Fruit fly (Drosophila melanogaster) whole organism, adult: ENCODE results near the gene TTLL4A.

Experiments
- CG11617 ChIP-seq: fragments of 200-800 bp; sonication (Bioruptor generic); optimal IDR thresholded peaks from 2 replicates; lab custom pipeline; 2017; ENCODE audit warnings: mild to moderate bottlenecking, missing biosample characterization, missing genetic modification reagents, missing genetic modification characterization
- CG12768 ChIP-seq: fragments of 200-800 bp; sonication (Bioruptor generic); optimal IDR thresholded peaks from 2 replicates; lab custom pipeline; 2017; ENCODE audit warnings: missing biosample characterization, missing genetic modification characterization, mild to moderate bottlenecking, moderate library complexity, missing genetic modification reagents
- CG14711 ChIP-seq: fragments of 200-800 bp; sonication (Bioruptor generic); optimal IDR thresholded peaks from 2 replicates; lab custom pipeline; 2018; ENCODE audit warnings: missing biosample characterization, mild to moderate bottlenecking, missing genetic modification characterization, moderate library complexity
- CG1620 ChIP-seq: fragments of 200-800 bp; sonication (Bioruptor generic); optimal IDR thresholded peaks from 2 replicates; lab custom pipeline; 2016; ENCODE audit warnings: missing biosample characterization, missing genetic modification characterization
- CG33017 ChIP-seq: fragments of 200-800 bp; sonication (Bioruptor generic); optimal IDR thresholded peaks from 2 replicates; lab custom pipeline; 2018; ENCODE audit warnings: missing biosample characterization, mild to moderate bottlenecking, missing genetic modification characterization, moderate library complexity
- CG5204 ChIP-seq: fragments of 200-800 bp; sonication (Bioruptor generic); optimal IDR thresholded peaks from 2 replicates; lab custom pipeline; 2016; ENCODE audit warnings: missing biosample characterization, missing genetic modification characterization
- CG7045 ChIP-seq: fragments of 200-800 bp; sonication (Bioruptor generic); optimal IDR thresholded peaks from 2 replicates; lab custom pipeline; 2017; ENCODE audit warnings: missing biosample characterization, mild to moderate bottlenecking, missing genetic modification characterization
- CG7101 ChIP-seq: fragments of 200-800 bp; sonication (Bioruptor generic); optimal IDR thresholded peaks from 2 replicates; lab custom pipeline; 2018; ENCODE audit warnings: missing biosample characterization, mild to moderate bottlenecking, missing genetic modification characterization, moderate library complexity
- Clk ChIP-seq: fragments of 200-800 bp; sonication (Bioruptor generic); optimal IDR thresholded peaks from 2 replicates; lab custom pipeline; 2017; ENCODE audit warnings: missing biosample characterization, missing genetic modification characterization
- Crg-1 ChIP-seq: fragments of 200-800 bp; sonication (Bioruptor generic); optimal IDR thresholded peaks from 2 replicates; lab custom pipeline; 2016; ENCODE audit warnings: missing biosample characterization, missing genetic modification characterization
- Hr96 ChIP-seq: fragments of 200-800 bp; sonication (Bioruptor generic); optimal IDR thresholded peaks from 2 replicates; lab custom pipeline; 2016; ENCODE audit warnings: missing biosample characterization, missing genetic modification characterization
- Mnt ChIP-seq: fragments of 200-800 bp; sonication (Bioruptor generic); optimal IDR thresholded peaks from 2 replicates; lab custom pipeline; 2016; ENCODE audit warnings: missing biosample characterization, mild to moderate bottlenecking, missing genetic modification characterization
- bab1 ChIP-seq: fragments of 200-800 bp; sonication (Bioruptor generic); optimal IDR thresholded peaks from 3 replicates; lab custom pipeline; 2019; ENCODE audit warnings: missing biosample characterization, mild to moderate bottlenecking, missing genetic modification characterization, moderate library complexity
- cic ChIP-seq: fragments of 200-800 bp; sonication (Bioruptor generic); optimal IDR thresholded peaks from 2 replicates; lab custom pipeline; 2017; ENCODE audit warnings: missing biosample characterization, mild to moderate bottlenecking, missing genetic modification characterization, moderate library complexity
- cnc ChIP-seq, 2 experiments: fragments of >200 bp; optimal IDR thresholded peaks; 2 replicates each; lab custom pipeline; 2017
- kay ChIP-seq: fragments of 200-800 bp; sonication (Bioruptor generic); peaks from one replicate; lab custom pipeline; 2016; ENCODE audit warnings: missing biosample characterization, missing genetic modification characterization, borderline replicate concordance
- ovo ChIP-seq: fragments of 200-800 bp; sonication (Bioruptor generic); optimal IDR thresholded peaks from 2 replicates; lab custom pipeline; 2016; ENCODE audit warnings: missing biosample characterization, missing genetic modification characterization
- pad ChIP-seq: fragments of 200-800 bp; sonication (Bioruptor generic); optimal IDR thresholded peaks from 3 replicates; lab custom pipeline; 2017; ENCODE audit warnings: missing biosample characterization, missing genetic modification characterization, mild to moderate bottlenecking, moderate library complexity, missing genetic modification reagents
- tj ChIP-seq: fragments of 200-800 bp; sonication (Bioruptor generic); optimal IDR thresholded peaks from 3 replicates; lab custom pipeline; 2017; ENCODE audit warnings: missing biosample characterization, mild to moderate bottlenecking, missing genetic modification characterization, moderate library complexity
- toe ChIP-seq: fragments of 200-800 bp; sonication (Bioruptor generic); optimal IDR thresholded peaks from 2 replicates; lab custom pipeline; 2016; ENCODE audit warnings: missing biosample characterization, missing genetic modification characterization

Gene TTLL4A

DNA sequence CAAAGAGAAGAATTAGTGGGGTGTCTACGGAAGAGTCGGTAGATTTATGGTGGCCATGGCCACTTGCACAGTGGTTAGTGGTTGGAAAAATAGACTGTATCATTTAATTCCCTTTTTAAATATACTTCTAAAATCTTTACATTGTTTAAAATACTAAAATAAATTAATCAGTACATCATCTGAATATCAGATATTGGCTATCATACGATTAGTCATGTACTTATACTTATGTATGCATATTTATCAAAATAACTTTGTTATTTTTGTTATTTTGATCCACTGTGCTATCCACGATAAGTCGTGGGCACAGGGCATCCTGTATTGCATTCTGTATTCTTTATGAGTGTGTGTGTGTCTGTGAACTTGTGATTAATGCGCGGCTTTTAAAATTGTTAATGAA is 25.5 kb downstream of the TTLL4A start:
- TF ChIP-seq CG14711 (tag; lab: Kevin White, UChicago) (no peak), tj (no peak), CG5204 (GFP tag; lab: Kevin White, UChicago) (no peak), pad (GFP tag; lab: Kevin White, UChicago) (no peak), cnc (optimal IDR thresholded peaks at IDR 0.05; lab: Kevin White, UChicago) (no peak), toe (no peak), CG1620 (no peak), Clk (GFP tag; lab: Kevin White, UChicago) (no peak), CG12768 (GFP tag; lab: Kevin White, UChicago) (no peak), cic (GFP tag; lab: Kevin White, UChicago) (no peak), Mnt (no peak), Crg-1 (GFP tag; lab: Kevin White, UChicago) (no peak), bab1 (GFP tag; lab: Kevin White, UChicago) (no peak), CG33017 (tag; lab: Kevin White, UChicago) (no peak), CG7101 (tag; lab: Kevin White, UChicago) (no peak), CG11617 (GFP tag; lab: Kevin White, UChicago) (no peak), CG7045 (GFP tag; lab: Kevin White, UChicago) (no peak), kay (GFP tag; lab: Kevin White, UChicago) (no peak), Hr96 (no peak), ovo (GFP tag; lab: Kevin White, UChicago) (no peak)

DNA sequence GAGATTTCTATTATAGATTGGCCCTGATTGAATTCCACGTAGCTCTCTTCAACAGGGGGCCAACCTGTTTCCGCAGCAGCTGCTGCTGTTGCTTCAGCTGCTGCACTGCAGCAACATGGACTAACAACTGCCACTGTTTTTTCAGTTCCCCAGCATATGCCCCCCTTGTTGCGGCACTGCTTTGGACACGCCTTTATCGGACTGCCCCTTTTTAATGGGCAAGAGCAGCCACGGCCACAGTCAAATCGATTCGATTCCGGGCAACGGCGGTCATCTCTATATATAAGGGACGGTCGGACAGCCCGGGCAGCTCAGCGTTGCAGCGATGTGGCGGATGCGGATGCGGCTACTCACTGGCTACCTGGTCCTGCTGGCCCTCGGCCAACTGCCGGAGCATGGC is 26.1 kb downstream of the TTLL4A start, which contains the start of gene Acp32CD:
Gene Acp32CD, plus strand, starts transcription at position 301 of the 400 bp plus-strand sequence.
- TF ChIP-seq CG11617 (GFP tag; lab: Kevin White, UChicago) = no peak
- TF ChIP-seq pad (GFP tag; lab: Kevin White, UChicago) = no peak
- TF ChIP-seq CG33017 (tag; lab: Kevin White, UChicago) = no peak
- no peak for TF ChIP-seq cic (GFP tag; lab: Kevin White, UChicago)
- TF ChIP-seq Crg-1 (GFP tag; lab: Kevin White, UChicago) = no peak
- TF ChIP-seq toe = no peak
- no peak for TF ChIP-seq CG7101 (tag; lab: Kevin White, UChicago)
- no peak for TF ChIP-seq Clk (GFP tag; lab: Kevin White, UChicago)
- TF ChIP-seq tj = no peak
- TF ChIP-seq CG12768 (GFP tag; lab: Kevin White, UChicago) = no peak
- TF ChIP-seq Mnt = no peak
- TF ChIP-seq CG5204 (GFP tag; lab: Kevin White, UChicago) = no peak
- no peak for TF ChIP-seq ovo (GFP tag; lab: Kevin White, UChicago)
- TF ChIP-seq kay (GFP tag; lab: Kevin White, UChicago) = no peak

dm6 chr2L:11016695-11017094 is 27.5 kb downstream of the TTLL4A start, which contains the start of gene CG14913:
CG14913 (plus strand) TSS chr2L:11016995.
- TF ChIP-seq CG7101 (tag; lab: Kevin White, UChicago) = no peak
- TF ChIP-seq Hr96 = no peak
- TF ChIP-seq CG5204 (GFP tag; lab: Kevin White, UChicago) = no peak
- TF ChIP-seq kay (GFP tag; lab: Kevin White, UChicago) = no peak
- no peak for TF ChIP-seq bab1 (GFP tag; lab: Kevin White, UChicago)
- no peak for TF ChIP-seq Clk (GFP tag; lab: Kevin White, UChicago)
- no peak for TF ChIP-seq CG11617 (GFP tag; lab: Kevin White, UChicago)
- no peak for TF ChIP-seq cic (GFP tag; lab: Kevin White, UChicago)
- no peak for TF ChIP-seq CG14711 (tag; lab: Kevin White, UChicago)
- no peak for TF ChIP-seq toe
- TF ChIP-seq tj = no peak
- no peak for TF ChIP-seq Crg-1 (GFP tag; lab: Kevin White, UChicago)
- TF ChIP-seq ovo (GFP tag; lab: Kevin White, UChicago) = no peak
- no peak for TF ChIP-seq cnc (optimal IDR thresholded peaks at IDR 0.05; lab: Kevin White, UChicago)
- no peak for TF ChIP-seq Mnt
- TF ChIP-seq CG12768 (GFP tag; lab: Kevin White, UChicago) = no peak
- TF ChIP-seq CG7045 (GFP tag; lab: Kevin White, UChicago) = no peak
- TF ChIP-seq pad (GFP tag; lab: Kevin White, UChicago) = no peak
- no peak for TF ChIP-seq CG1620

dm6 chr2L:11021606-11022005 is 32.4 kb downstream of the TTLL4A start:
- TF ChIP-seq kay (GFP tag; lab: Kevin White, UChicago) = no peak
- TF ChIP-seq CG7045 (GFP tag; lab: Kevin White, UChicago) = no peak
- TF ChIP-seq Mnt = no peak
- no peak for TF ChIP-seq CG14711 (tag; lab: Kevin White, UChicago)
- no peak for TF ChIP-seq Hr96
- no peak for TF ChIP-seq CG5204 (GFP tag; lab: Kevin White, UChicago)
- TF ChIP-seq CG7101 (tag; lab: Kevin White, UChicago) = no peak
- no peak for TF ChIP-seq CG1620
- no peak for TF ChIP-seq ovo (GFP tag; lab: Kevin White, UChicago)
- TF ChIP-seq CG12768 (GFP tag; lab: Kevin White, UChicago) = no peak
- no peak for TF ChIP-seq toe
- no peak for TF ChIP-seq Crg-1 (GFP tag; lab: Kevin White, UChicago)
- no peak for TF ChIP-seq cnc (optimal IDR thresholded peaks at IDR 0.05; lab: Kevin White, UChicago)

DNA sequence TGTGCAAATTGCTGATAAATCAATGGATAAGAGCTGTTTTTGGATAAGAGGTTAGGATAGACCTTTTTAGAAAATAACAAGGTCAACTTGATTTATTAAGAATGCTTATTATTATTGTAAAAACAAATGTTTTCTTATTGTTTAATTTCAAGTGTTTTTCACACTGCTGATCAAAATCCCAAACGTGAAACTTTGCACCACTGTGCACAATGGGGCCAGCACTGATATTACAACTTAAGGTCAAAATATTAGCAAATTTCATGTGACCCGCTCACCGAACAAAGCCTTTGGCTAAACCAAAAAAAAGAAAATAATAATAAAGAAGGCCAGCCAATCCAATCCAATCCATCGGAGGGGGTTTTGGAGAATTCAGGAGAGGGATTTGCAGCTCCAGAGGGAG is 33.6 kb downstream of the TTLL4A start:
- TF ChIP-seq CG7045 (GFP tag; lab: Kevin White, UChicago) (no peak), CG5204 (GFP tag; lab: Kevin White, UChicago) (no peak), pad (GFP tag; lab: Kevin White, UChicago) (no peak), CG14711 (tag; lab: Kevin White, UChicago) (no peak), CG33017 (tag; lab: Kevin White, UChicago) (no peak), ovo (GFP tag; lab: Kevin White, UChicago) (no peak), bab1 (GFP tag; lab: Kevin White, UChicago) (no peak), tj (no peak), Crg-1 (GFP tag; lab: Kevin White, UChicago) (no peak), Clk (GFP tag; lab: Kevin White, UChicago) (no peak), cnc (optimal IDR thresholded peaks at IDR 0.05; lab: Kevin White, UChicago) (no peak), CG12768 (GFP tag; lab: Kevin White, UChicago) (no peak), cic (GFP tag; lab: Kevin White, UChicago) (no peak), CG1620 (no peak), Hr96 (no peak), CG7101 (tag; lab: Kevin White, UChicago) (no peak), Mnt (no peak), toe (no peak), CG11617 (GFP tag; lab: Kevin White, UChicago) (no peak)
